Fruit fly (Drosophila melanogaster): Measurements from ENCODE around the gene Trc8.

- TF ChIP-seq Rel (GFP tag; optimal IDR thresholded peaks at IDR 0.05): no peak
- TF ChIP-seq Rel (tag; optimal IDR thresholded peaks at IDR 0.05): no peak
- TF ChIP-seq Abd-B (GFP tag; optimal IDR thresholded peaks at IDR 0.05): no peak
- no peak for TF ChIP-seq woc (GFP tag; optimal IDR thresholded peaks at IDR 0.05)
- no peak for TF ChIP-seq h (GFP tag; optimal IDR thresholded peaks at IDR 0.05)
- no peak for TF ChIP-seq N (GFP tag; optimal IDR thresholded peaks at IDR 0.05)
- TF ChIP-seq foxo (GFP tag; optimal IDR thresholded peaks at IDR 0.05): peak in 1 of 2 experiments; percentile 34
- no peak for TF ChIP-seq Mio (GFP tag; optimal IDR thresholded peaks at IDR 0.05)
Observed at dm6 chr3R:29460225-29460927, 43.2 kb downstream of the Trc8 start.
